Fruit fly (Drosophila melanogaster) whole organism, embryonic: ENCODE data around the gene CG14212.

Experiments
- ATbp ChIP-seq: fragments of 200-800 bp; sonication (Bioruptor generic); optimal IDR thresholded peaks from 2 replicates; lab custom pipeline; 2017; ENCODE audit warnings: missing biosample characterization, mild to moderate bottlenecking, missing genetic modification characterization, missing genetic modification reagents
- Aef1 ChIP-seq: fragments of 200-800 bp; sonication (Bioruptor generic); IDR thresholded peaks from 3 replicates; pipeline ENCODE4 v1.3.6; 2022; ENCODE audit warnings: missing biosample characterization, missing genetic modification characterization
- Awh ChIP-seq: fragments of 200-800 bp; sonication (Bioruptor generic); IDR thresholded peaks from 2 replicates; pipeline ENCODE4, ENCODE4 v1.3.6; 2022; ENCODE audit warnings: missing biosample characterization, missing genetic modification characterization
- CG10274 ChIP-seq: fragments of 200-800 bp; sonication (Bioruptor generic); optimal IDR thresholded peaks from 3 replicates; lab custom pipeline; 2017; ENCODE audit warnings: missing biosample characterization, mild to moderate bottlenecking, missing genetic modification characterization
- CG11085 ChIP-seq: fragments of 200-800 bp; sonication (Bioruptor generic); IDR thresholded peaks from 2 replicates; pipeline ENCODE4 v1.3.6; 2022; ENCODE audit warnings: missing biosample characterization, missing genetic modification characterization
- CG11093 ChIP-seq: fragments of 200-800 bp; sonication (Bioruptor generic); IDR thresholded peaks from 3 replicates; pipeline ENCODE4 v1.3.6; 2022; ENCODE audit warnings: missing biosample characterization, missing genetic modification characterization
- CG14050 ChIP-seq: fragments of 200-800 bp; sonication (Bioruptor generic); IDR thresholded peaks from 3 replicates; pipeline ENCODE4 v1.3.6; 2022; ENCODE audit warnings: missing biosample characterization, missing genetic modification characterization
- CG14441 ChIP-seq: fragments of 200-800 bp; sonication (Bioruptor generic); IDR thresholded peaks from 2 replicates; pipeline ENCODE4 v1.3.6; 2022; ENCODE audit warnings: missing biosample characterization, missing genetic modification characterization
- CG14667 ChIP-seq: fragments of 200-800 bp; sonication (Bioruptor generic); IDR thresholded peaks from 2 replicates; pipeline ENCODE4 v1.3.6; 2022; ENCODE audit warnings: missing biosample characterization, missing genetic modification characterization
- CG1529 ChIP-seq: fragments of 200-800 bp; sonication (Bioruptor generic); optimal IDR thresholded peaks from 3 replicates; lab custom pipeline; 2018; ENCODE audit warnings: missing biosample characterization, missing genetic modification characterization
- CG1647 ChIP-seq: fragments of 200-800 bp; sonication (Bioruptor generic); optimal IDR thresholded peaks from 3 replicates; lab custom pipeline; 2016; ENCODE audit warnings: missing biosample characterization, missing genetic modification characterization
- CG17359 ChIP-seq: fragments of 200-800 bp; sonication (Bioruptor generic); optimal IDR thresholded peaks from 3 replicates; lab custom pipeline; 2018; ENCODE audit warnings: missing biosample characterization, mild to moderate bottlenecking, missing genetic modification characterization, moderate library complexity
- CG2875 ChIP-seq: fragments of 200-800 bp; sonication (Bioruptor generic); optimal IDR thresholded peaks from 2 replicates; lab custom pipeline; 2017; ENCODE audit warnings: missing biosample characterization, mild to moderate bottlenecking, missing genetic modification characterization, missing genetic modification reagents
- CG31388 ChIP-seq: fragments of 200-800 bp; sonication (Bioruptor generic); optimal IDR thresholded peaks from 2 replicates; lab custom pipeline; 2016; ENCODE audit warnings: missing biosample characterization, missing genetic modification characterization
- CG3281 ChIP-seq: fragments of 200-800 bp; sonication (Bioruptor generic); optimal IDR thresholded peaks from 3 replicates; lab custom pipeline; 2017; ENCODE audit warnings: missing biosample characterization, mild to moderate bottlenecking, missing genetic modification characterization
- CG34376 ChIP-seq: fragments of 200-800 bp; sonication (Bioruptor generic); optimal IDR thresholded peaks from 2 replicates; lab custom pipeline; 2018; ENCODE audit warnings: missing biosample characterization, mild to moderate bottlenecking, missing genetic modification characterization
- CG3726 ChIP-seq: fragments of 200-800 bp; sonication (Bioruptor generic); IDR thresholded peaks from 3 replicates; pipeline ENCODE4, ENCODE4 v1.3.6; 2022; ENCODE audit warnings: missing biosample characterization, missing genetic modification characterization
- CG4328 ChIP-seq: fragments of 200-800 bp; sonication (Bioruptor generic); optimal IDR thresholded peaks from 3 replicates; lab custom pipeline; 2017; ENCODE audit warnings: missing biosample characterization, missing genetic modification reagents, missing genetic modification characterization
- CG4854 ChIP-seq: fragments of 200-800 bp; sonication (Bioruptor generic); optimal IDR thresholded peaks from 2 replicates; lab custom pipeline; 2016; ENCODE audit warnings: missing biosample characterization, missing genetic modification characterization, inconsistent platforms
- CG6272 ChIP-seq: fragments of 200-800 bp; sonication (Bioruptor generic); IDR thresholded peaks from 2 replicates; pipeline ENCODE4 v1.3.6; 2022; ENCODE audit warnings: missing biosample characterization, missing genetic modification characterization
- CG6654 ChIP-seq: fragments of 200-800 bp; sonication (Bioruptor generic); optimal IDR thresholded peaks from 2 replicates; lab custom pipeline; 2017; ENCODE audit warnings: missing biosample characterization, mild to moderate bottlenecking, missing genetic modification characterization
- CG6854 ChIP-seq: fragments of 200-800 bp; sonication (Bioruptor generic); optimal IDR thresholded peaks from 3 replicates; lab custom pipeline; 2017; ENCODE audit warnings: missing biosample characterization, mild to moderate bottlenecking, missing genetic modification characterization
- CG9876 ChIP-seq: fragments of 200-800 bp; sonication (Bioruptor generic); optimal IDR thresholded peaks from 2 replicates; lab custom pipeline; 2016; ENCODE audit warnings: missing biosample characterization, missing genetic modification characterization
- CHES-1-like ChIP-seq: fragments of 200-800 bp; sonication (Bioruptor generic); optimal IDR thresholded peaks from 2 replicates; lab custom pipeline; 2016; ENCODE audit warnings: missing biosample characterization, missing genetic modification characterization
- CkIIα-i1 ChIP-seq: fragments of 200-800 bp; sonication (Bioruptor generic); IDR thresholded peaks from 2 replicates; pipeline ENCODE4 v1.3.6; 2022; ENCODE audit warnings: missing biosample characterization, missing genetic modification characterization
- Ets65A ChIP-seq: fragments of 200-800 bp; sonication (Bioruptor generic); peaks from one replicate; lab custom pipeline; 2016; ENCODE audit warnings: missing biosample characterization, missing genetic modification characterization
- H15 ChIP-seq: fragments of 200-800 bp; sonication (Bioruptor generic); IDR thresholded peaks from 3 replicates; pipeline ENCODE4 v1.3.6; 2022; ENCODE audit warnings: missing biosample characterization, missing genetic modification characterization
- Mad ChIP-seq: fragments of 200-800 bp; sonication (Bioruptor generic); optimal IDR thresholded peaks from 2 replicates; lab custom pipeline; 2016; ENCODE audit warnings: missing biosample characterization, missing genetic modification characterization
- Mes4 ChIP-seq: fragments of 200-800 bp; sonication (Bioruptor generic); optimal IDR thresholded peaks from 2 replicates; lab custom pipeline; 2016; ENCODE audit warnings: missing biosample characterization, missing genetic modification characterization
- Neu2 ChIP-seq: fragments of 200-800 bp; sonication (Bioruptor generic); optimal IDR thresholded peaks from 3 replicates; lab custom pipeline; 2016; ENCODE audit warnings: missing biosample characterization, missing genetic modification characterization, borderline replicate concordance
- Optix ChIP-seq: fragments of 200-800 bp; sonication (Bioruptor generic); IDR thresholded peaks from 3 replicates; pipeline ENCODE4 v1.3.6; 2022; ENCODE audit warnings: missing biosample characterization, missing genetic modification characterization
- Six4 ChIP-seq: fragments of 200-800 bp; sonication (Bioruptor generic); optimal IDR thresholded peaks from 2 replicates; lab custom pipeline; 2016; ENCODE audit warnings: missing biosample characterization, missing genetic modification characterization
- Ssrp ChIP-seq: fragments of 200-800 bp; sonication (Bioruptor generic); optimal IDR thresholded peaks from 2 replicates; lab custom pipeline; 2018; ENCODE audit warnings: missing biosample characterization, mild to moderate bottlenecking, missing genetic modification characterization, moderate library complexity
- amos ChIP-seq: fragments of 200-800 bp; sonication (Bioruptor generic); IDR thresholded peaks from 2 replicates; pipeline ENCODE4 v1.3.6; 2022; ENCODE audit warnings: missing biosample characterization, missing genetic modification characterization; ENCODE audit not compliant: partially characterized antibody
- exex ChIP-seq: fragments of 200-800 bp; sonication (Bioruptor generic); optimal IDR thresholded peaks from 4 replicates; lab custom pipeline; 2018; ENCODE audit warnings: missing biosample characterization, mild to moderate bottlenecking, missing genetic modification characterization, moderate library complexity
- insv ChIP-seq, 2 experiments: fragments of 200-800 bp; sonication (Bioruptor generic); optimal IDR thresholded peaks; 3 replicates each; lab custom pipeline; 2016 to 2018; ENCODE audit warnings: missing biosample characterization in 2 of 2, missing genetic modification characterization in 2 of 2
- jigr1 ChIP-seq: fragments of 200-800 bp; sonication (Bioruptor generic); IDR thresholded peaks from 3 replicates; pipeline ENCODE4 v1.3.6; 2022; ENCODE audit warnings: missing biosample characterization, missing genetic modification characterization
- kni ChIP-seq: fragments of 200-800 bp; sonication (Bioruptor generic); optimal IDR thresholded peaks from 3 replicates; lab custom pipeline; 2017; ENCODE audit warnings: mild to moderate bottlenecking, missing biosample characterization, missing genetic modification reagents, missing genetic modification characterization
- lmd ChIP-seq: fragments of 200-800 bp; sonication (Bioruptor generic); IDR thresholded peaks from 2 replicates; pipeline ENCODE4 v1.3.6; 2022; ENCODE audit warnings: missing biosample characterization, missing genetic modification characterization
- maf-S ChIP-seq: fragments of 200-800 bp; sonication (Bioruptor generic); optimal IDR thresholded peaks from 2 replicates; lab custom pipeline; 2016; ENCODE audit warnings: missing biosample characterization, missing genetic modification characterization
- nerfin-2 ChIP-seq: fragments of 200-800 bp; sonication (Bioruptor generic); IDR thresholded peaks from 2 replicates; pipeline ENCODE4 v1.3.6; 2022; ENCODE audit warnings: missing biosample characterization, missing genetic modification characterization; ENCODE audit not compliant: partially characterized antibody
- sima ChIP-seq: fragments of 200-800 bp; sonication (Bioruptor generic); optimal IDR thresholded peaks from 2 replicates; lab custom pipeline; 2016; ENCODE audit warnings: missing biosample characterization, missing genetic modification characterization
- sisA ChIP-seq: fragments of 200-800 bp; sonication (Bioruptor generic); IDR thresholded peaks from 2 replicates; pipeline ENCODE4 v1.3.6; 2022; ENCODE audit warnings: missing biosample characterization, missing genetic modification characterization
- tll ChIP-seq, 2 experiments: fragments of 200-800 bp in 1 of 2; fragments of >200 bp in 1 of 2; sonication (Bioruptor generic) in 1 of 2; optimal IDR thresholded peaks; 2 replicates each; lab custom pipeline; 2017 to 2019; ENCODE audit warnings: missing biosample characterization in 2 of 2, missing genetic modification characterization in 2 of 2, mild to moderate bottlenecking in 1 of 2, moderate library complexity in 1 of 2
- tna ChIP-seq: fragments of 200-800 bp; sonication (Bioruptor generic); IDR thresholded peaks from 2 replicates; pipeline ENCODE4 v1.3.6; 2022; ENCODE audit warnings: missing biosample characterization, missing genetic modification characterization; ENCODE audit not compliant: partially characterized antibody
- toy ChIP-seq: fragments of 200-800 bp; sonication (Bioruptor generic); IDR thresholded peaks from 2 replicates; pipeline ENCODE4 v1.3.6; 2022; ENCODE audit warnings: missing biosample characterization, missing genetic modification characterization
- trh ChIP-seq: fragments of 200-800 bp; sonication (Bioruptor generic); optimal IDR thresholded peaks from 2 replicates; lab custom pipeline; 2016; ENCODE audit warnings: missing biosample characterization, missing genetic modification characterization
- twi ChIP-seq: fragments of 200-800 bp; optimal IDR thresholded peaks from 2 replicates; lab custom pipeline; 2019; ENCODE audit warnings: missing biosample characterization, mild to moderate bottlenecking, missing genetic modification characterization, moderate library complexity
- vfl ChIP-seq: fragments of 200-800 bp; sonication (Bioruptor generic); optimal IDR thresholded peaks from 2 replicates; lab custom pipeline; 2016; ENCODE audit warnings: missing biosample characterization, missing genetic modification characterization
- z ChIP-seq: fragments of 200-800 bp; sonication (Bioruptor generic); IDR thresholded peaks from 3 replicates; pipeline ENCODE4 v1.3.6; 2022; ENCODE audit warnings: missing biosample characterization, missing genetic modification characterization

The CG14212 gene

dm6 chrX:19651757-19652419 is 26.4 kb downstream of the CG14212 start, which contains the start of the genes Ranbp21 and Elys (continued):
- peak; percentile 7 for TF ChIP-seq CG6654 (GFP tag; lab: Kevin White, UChicago)
- peak; percentile 10 for TF ChIP-seq CG4328 (GFP tag; lab: Kevin White, UChicago)
- no peak for TF ChIP-seq CG4854 (GFP tag; lab: Kevin White, UChicago)
- no peak for TF ChIP-seq CG3281 (GFP tag; lab: Kevin White, UChicago)
- peak; percentile 46; the same call in 1 of the 3 replicates for TF ChIP-seq H15 (GFP tag; lab: Robert Waterston, UW)
- TF ChIP-seq CG31388 (GFP tag; lab: Kevin White, UChicago) = no peak
- peak; percentile 26 for TF ChIP-seq vfl (GFP tag; lab: Kevin White, UChicago)
- peak; percentile 66 for TF ChIP-seq sisA (GFP tag; lab: Robert Waterston, UW)
- peak; percentile 55 for TF ChIP-seq Aef1
- TF ChIP-seq CG11085 = 0 out of 2 replicates have a peak, but pooled peaks have one; percentile 9
- TF ChIP-seq CG2875 (GFP tag; lab: Kevin White, UChicago) = no peak
- peak; percentile 82 for TF ChIP-seq CHES-1-like (GFP tag; lab: Kevin White, UChicago)
- TF ChIP-seq nerfin-2 = no peak
- TF ChIP-seq exex (tag; lab: Kevin White, UChicago) = no peak
- peak; percentile 37; the same call in 1 of the 2 replicates for TF ChIP-seq CG14667 (GFP tag; lab: Robert Waterston, UW)
- peak; percentile 57; the same call in 2 of the 3 replicates for TF ChIP-seq Optix (GFP tag; lab: Robert Waterston, UW)
- no peak for TF ChIP-seq Neu2 (GFP tag; lab: Kevin White, UChicago)
- peak; percentile 61 for TF ChIP-seq lmd (GFP tag; lab: Robert Waterston, UW)
- no peak for TF ChIP-seq CG6854 (GFP tag; lab: Kevin White, UChicago)
- TF ChIP-seq sima (GFP tag; lab: Kevin White, UChicago) = no peak
- no peak for TF ChIP-seq ATbp
- TF ChIP-seq Ets65A (GFP tag; lab: Kevin White, UChicago) = peak; percentile 96
- TF ChIP-seq CG11093 (GFP tag; lab: Robert Waterston, UW) = peak; percentile 51; the same call in 2 of the 3 replicates
- TF ChIP-seq Mad (GFP tag; lab: Kevin White, UChicago) = peak; percentile 62
- TF ChIP-seq CG1529 (GFP tag; lab: Kevin White, UChicago) = no peak
- no peak for TF ChIP-seq kni (GFP tag; lab: Kevin White, UChicago)
- no peak for TF ChIP-seq CG10274 (GFP tag; lab: Kevin White, UChicago)
- TF ChIP-seq CG9876 (GFP tag; lab: Kevin White, UChicago) = peak; percentile 19
- TF ChIP-seq CG17359 (tag; lab: Kevin White, UChicago) = no peak
- TF ChIP-seq toy (GFP tag; lab: Robert Waterston, UW) = no peak
- TF ChIP-seq CG1647 (GFP tag; lab: Kevin White, UChicago) = peak; percentile 42
- TF ChIP-seq z = no peak
- TF ChIP-seq CkIIα-i1 = no peak
- no peak for TF ChIP-seq twi (tag; lab: Kevin White, UChicago)
- no peak for TF ChIP-seq CG34376 (GFP tag; lab: Kevin White, UChicago)
- no peak for TF ChIP-seq tll (GFP tag; optimal IDR thresholded peaks at IDR 0.05; lab: Kevin White, UChicago)
- peak; percentile 43 for TF ChIP-seq maf-S (GFP tag; lab: Kevin White, UChicago)
- peak; percentile 55; the same call in 1 of the 2 replicates for TF ChIP-seq amos (GFP tag; lab: Robert Waterston, UW)
- peak in 1 of 2 experiments; percentile 28 for TF ChIP-seq insv (GFP tag; optimal IDR thresholded peaks at IDR 0.05; lab: Kevin White, UChicago)
- 0 out of 2 replicates have a peak, but pooled peaks have one; percentile 29 for TF ChIP-seq Awh
- no peak for TF ChIP-seq jigr1
- TF ChIP-seq tna = no peak
- peak; percentile 55; the same call in 1 of the 2 replicates for TF ChIP-seq CG14441 (GFP tag; lab: Robert Waterston, UW)
- TF ChIP-seq CG3726 (GFP tag; lab: Robert Waterston, UW) = no peak
- TF ChIP-seq Ssrp (tag; lab: Kevin White, UChicago) = peak; percentile 36
- peak; percentile 61 for TF ChIP-seq Mes4
- TF ChIP-seq Six4 = peak; percentile 16
- no peak for TF ChIP-seq CG14050 (GFP tag; lab: Robert Waterston, UW)
- peak; percentile 40; the same call in 1 of the 2 replicates for TF ChIP-seq CG6272
- TF ChIP-seq trh = no peak
